Worm (Caenorhabditis elegans) whole organism, L1 larva: Measurements from ENCODE around the gene F41C3.1.
A peak's percentile ranks its signal among the peaks of the same experiment; 100 is the strongest.

ENCODE experiments used
- C16A3.4 ChIP-seq: fragments of 150-350 bp; optimal IDR thresholded peaks from 2 replicates; lab custom pipeline; 2014; ENCODE audit warnings: missing biosample characterization, missing genetic modification characterization
- Y116A8C.19 ChIP-seq: sonication (generic microtip); optimal IDR thresholded peaks from 2 replicates; lab custom pipeline; 2016; ENCODE audit warnings: missing compliant biosample characterization, missing genetic modification characterization, borderline replicate concordance
- aly-2 ChIP-seq: fragments of 150-350 bp; optimal IDR thresholded peaks from 2 replicates; lab custom pipeline; 2014; ENCODE audit warnings: missing biosample characterization, missing genetic modification characterization
- ama-1 ChIP-seq: fragments of 150-350 bp; optimal IDR thresholded peaks from 2 replicates; lab custom pipeline; 2014
- blmp-1 ChIP-seq: fragments of 150-350 bp; optimal IDR thresholded peaks from 2 replicates; lab custom pipeline; 2014; ENCODE audit warnings: missing biosample characterization, missing genetic modification characterization
- ceh-8 ChIP-seq: fragments of 200-800 bp; sonication (Bioruptor generic); optimal IDR thresholded peaks from 2 replicates; lab custom pipeline; 2018; ENCODE audit warnings: mild to moderate bottlenecking, missing genetic modification characterization, moderate library complexity, missing compliant biosample characterization
- ceh-82 ChIP-seq, 3 experiments: fragments of 150-350 bp in 1 of 3; sonication (generic microtip) in 2 of 3; optimal IDR thresholded peaks; 2 replicates each; lab custom pipeline; 2014 to 2017; ENCODE audit warnings: missing biosample characterization in 3 of 3, missing genetic modification characterization in 3 of 3
- ceh-88 ChIP-seq: fragments of 200-800 bp; sonication (Bioruptor generic); IDR thresholded peaks from 2 replicates; pipeline ENCODE4 v1.3.6; 2022; ENCODE audit warnings: missing genetic modification characterization, missing compliant biosample characterization
- dpl-1 ChIP-seq, 3 experiments: fragments of 150-350 bp in 2 of 3; sonication (generic microtip) in 1 of 3; optimal IDR thresholded peaks; 2 replicates each; lab custom pipeline; 2014 to 2017; ENCODE audit warnings: missing biosample characterization in 3 of 3, missing genetic modification characterization in 3 of 3, missing genetic modification reagents in 3 of 3
- efl-1 ChIP-seq, 4 experiments: fragments of 150-350 bp; optimal IDR thresholded peaks in 3 of 4; peaks in 1 of 4; 1 replicate in 1 of 4; 2 replicates in 3 of 4; lab custom pipeline; 2014; ENCODE audit warnings: missing biosample characterization in 2 of 4, missing genetic modification characterization in 2 of 4, missing genetic modification reagents in 2 of 4
- egl-13 ChIP-seq: sonication (generic microtip); optimal IDR thresholded peaks from 2 replicates; lab custom pipeline; 2016; ENCODE audit warnings: missing genotype, missing genetic modification reagents, missing genetic modification characterization, missing compliant biosample characterization
- egl-27 ChIP-seq, 2 experiments: fragments of 150-350 bp in 1 of 2; sonication (generic microtip); optimal IDR thresholded peaks; 3 replicates each; lab custom pipeline; 2017 to 2018; ENCODE audit warnings: missing biosample characterization in 2 of 2, missing genetic modification characterization in 2 of 2, missing genetic modification reagents in 2 of 2
- elt-2 ChIP-seq: sonication (generic microtip); optimal IDR thresholded peaks from 2 replicates; lab custom pipeline; 2016; ENCODE audit warnings: missing genetic modification characterization, mild to moderate bottlenecking, inconsistent platforms, missing compliant biosample characterization, missing genetic modification reagents
- ets-5 ChIP-seq: fragments of 200-800 bp; sonication (Bioruptor generic); IDR thresholded peaks from 2 replicates; pipeline ENCODE4 v1.3.6; 2022; ENCODE audit warnings: missing genetic modification characterization, missing compliant biosample characterization
- fkh-10 ChIP-seq: sonication (generic microtip); optimal IDR thresholded peaks from 2 replicates; lab custom pipeline; 2017; ENCODE audit warnings: missing biosample characterization, missing genetic modification reagents, missing genetic modification characterization
- fkh-4 ChIP-seq: sonication (generic microtip); optimal IDR thresholded peaks from 2 replicates; lab custom pipeline; 2016; ENCODE audit warnings: missing compliant biosample characterization, missing genetic modification characterization, borderline replicate concordance
- fos-1 ChIP-seq: fragments of 150-350 bp; optimal IDR thresholded peaks from 2 replicates; lab custom pipeline; 2014; ENCODE audit warnings: missing biosample characterization, missing genetic modification characterization
- grh-1 ChIP-seq: fragments of 200-800 bp; sonication (Bioruptor generic); IDR thresholded peaks from 2 replicates; pipeline ENCODE4 v1.3.6; 2022; ENCODE audit warnings: missing genetic modification reagents, missing genetic modification characterization, missing compliant biosample characterization
- hlh-4 ChIP-seq: sonication (generic microtip); optimal IDR thresholded peaks from 2 replicates; lab custom pipeline; 2016; ENCODE audit warnings: mild to moderate bottlenecking, missing genetic modification characterization, missing compliant biosample characterization
- jun-1 ChIP-seq: fragments of 150-350 bp; optimal IDR thresholded peaks from 2 replicates; lab custom pipeline; 2014; ENCODE audit warnings: missing biosample characterization, missing genetic modification reagents, missing genetic modification characterization
- lin-14 ChIP-seq: fragments of 200-800 bp; sonication (Bioruptor generic); optimal IDR thresholded peaks from 2 replicates; lab custom pipeline; 2018; ENCODE audit warnings: mild to moderate bottlenecking, missing genetic modification characterization, moderate library complexity, missing compliant biosample characterization
- lin-15B ChIP-seq: fragments of 150-350 bp; sonication (generic microtip); optimal IDR thresholded peaks from 3 replicates; lab custom pipeline; 2014; ENCODE audit warnings: missing biosample characterization, missing genetic modification characterization
- lin-35 ChIP-seq, 2 experiments: fragments of 150-350 bp; optimal IDR thresholded peaks; 2 replicates each; lab custom pipeline; 2014; ENCODE audit warnings: missing biosample characterization in 2 of 2, missing genetic modification characterization in 2 of 2, missing genetic modification reagents in 2 of 2
- lin-39 ChIP-seq: fragments of 150-350 bp; optimal IDR thresholded peaks from 2 replicates; lab custom pipeline; 2014; ENCODE audit warnings: missing biosample characterization, missing genetic modification reagents, missing genetic modification characterization
- lir-3 ChIP-seq: sonication (generic microtip); optimal IDR thresholded peaks from 2 replicates; lab custom pipeline; 2016; ENCODE audit warnings: mild to moderate bottlenecking, missing genetic modification characterization, moderate library complexity, missing compliant biosample characterization; ENCODE audit not compliant: poor library complexity
- mab-9 ChIP-seq: fragments of 200-800 bp; sonication (Bioruptor generic); IDR thresholded peaks from 2 replicates; pipeline ENCODE4 v1.3.6; 2022; ENCODE audit warnings: missing genetic modification reagents, missing genetic modification characterization, missing compliant biosample characterization
- mdl-1 ChIP-seq, 2 experiments: fragments of 150-350 bp; optimal IDR thresholded peaks; 2 replicates each; lab custom pipeline; 2014 to 2017; ENCODE audit warnings: missing biosample characterization in 2 of 2, missing genetic modification characterization in 2 of 2, inconsistent platforms in 1 of 2
- mep-1 ChIP-seq: fragments of 150-350 bp; optimal IDR thresholded peaks from 2 replicates; lab custom pipeline; 2014; ENCODE audit warnings: missing biosample characterization, missing genetic modification characterization
- nhr-11 ChIP-seq: fragments of 150-350 bp; optimal IDR thresholded peaks from 2 replicates; lab custom pipeline; 2014; ENCODE audit warnings: missing biosample characterization, missing genetic modification characterization
- nhr-20 ChIP-seq: sonication (generic microtip); optimal IDR thresholded peaks from 2 replicates; lab custom pipeline; 2016; ENCODE audit warnings: mild to moderate bottlenecking, missing genetic modification characterization, missing compliant biosample characterization
- nhr-76 ChIP-seq: sonication (generic microtip); optimal IDR thresholded peaks from 2 replicates; lab custom pipeline; 2017; ENCODE audit warnings: missing biosample characterization, missing genetic modification characterization
- pag-3 ChIP-seq: sonication (generic microtip); optimal IDR thresholded peaks from 2 replicates; lab custom pipeline; 2017; ENCODE audit warnings: missing genetic modification characterization, mild to moderate bottlenecking, missing compliant biosample characterization, antibody characterized with exemption, borderline replicate concordance; ENCODE audit not compliant: insufficient read depth
- pqm-1 ChIP-seq: sonication (generic microtip); optimal IDR thresholded peaks from 3 replicates; lab custom pipeline; 2017; ENCODE audit warnings: missing biosample characterization, missing genetic modification characterization
- rnt-1 ChIP-seq: sonication (generic microtip); optimal IDR thresholded peaks from 2 replicates; lab custom pipeline; 2016; ENCODE audit warnings: mild to moderate bottlenecking, missing genetic modification characterization, moderate library complexity, missing compliant biosample characterization
- snu-23 ChIP-seq: sonication (generic microtip); optimal IDR thresholded peaks from 2 replicates; lab custom pipeline; 2016; ENCODE audit warnings: missing genetic modification characterization, missing compliant biosample characterization
- sup-37 ChIP-seq: fragments of 200-800 bp; sonication (Bioruptor generic); optimal IDR thresholded peaks from 2 replicates; lab custom pipeline; 2018; ENCODE audit warnings: mild to moderate bottlenecking, missing genetic modification characterization, missing compliant biosample characterization
- swsn-7 ChIP-seq: sonication (generic microtip); optimal IDR thresholded peaks from 2 replicates; lab custom pipeline; 2016; ENCODE audit warnings: missing genetic modification characterization, missing compliant biosample characterization
- unc-130 ChIP-seq: fragments of 150-350 bp; optimal IDR thresholded peaks from 2 replicates; lab custom pipeline; 2017; ENCODE audit warnings: missing biosample characterization, missing genetic modification characterization, inconsistent platforms
- zag-1 ChIP-seq: fragments of 150-350 bp; optimal IDR thresholded peaks from 2 replicates; lab custom pipeline; 2014; ENCODE audit warnings: missing biosample characterization, missing genetic modification characterization
- zip-4 ChIP-seq: fragments of 200-800 bp; sonication (Bioruptor generic); optimal IDR thresholded peaks from 2 replicates; lab custom pipeline; 2018; ENCODE audit warnings: mild to moderate bottlenecking, missing genetic modification characterization, moderate library complexity, missing compliant biosample characterization
- ztf-4 ChIP-seq: fragments of 150-350 bp; optimal IDR thresholded peaks from 2 replicates; lab custom pipeline; 2014; ENCODE audit warnings: missing biosample characterization, missing genetic modification characterization

Gene F41C3.1

ce11 chrII:4715676-4716075, 36.4 kb upstream of the F41C3.1 start, which contains the start of gene F41C3.8:
TSS of gene F41C3.8 (plus strand) at chrII:4716046.
- no peak for TF ChIP-seq blmp-1 (tag; lab: Kevin White, UChicago)
- TF ChIP-seq lin-35 (GFP tag; optimal IDR thresholded peaks at IDR 0.05; lab: Kevin White, UChicago): peak in 1 of 2 experiments; percentile 21
- peak; percentile 33 for TF ChIP-seq elt-2 (tag; lab: Kevin White, UChicago)
- no peak for TF ChIP-seq jun-1 (tag; lab: Kevin White, UChicago)
- TF ChIP-seq, all 84 proteins: peak for 2

ce11 chrII:4726120-4726519, 26.0 kb upstream of the F41C3.1 start, which contains the start of gene F10G7.10:
TSS of gene F10G7.10 (minus strand) at chrII:4726264.
- TF ChIP-seq zag-1 (tag; lab: Kevin White, UChicago) (no peak), mdl-1 (tag; optimal IDR thresholded peaks at IDR 0.05; lab: Kevin White, UChicago) (peak in 1 of 2 experiments; percentile 19), lin-14 (GFP tag; lab: Kevin White, UChicago) (peak; percentile 56), swsn-7 (tag; lab: Kevin White, UChicago) (no peak), egl-27 (tag; optimal IDR thresholded peaks at IDR 0.05; lab: Kevin White, UChicago) (no peak), mep-1 (peak; percentile 15), lin-39 (tag; lab: Kevin White, UChicago) (no peak), dpl-1 (GFP tag; optimal IDR thresholded peaks at IDR 0.05; lab: Kevin White, UChicago) (peak in 1 of 3 experiments; percentile 4), sup-37 (GFP tag; lab: Kevin White, UChicago) (no peak), ceh-88 (GFP tag; lab: Robert Waterston, UW) (no peak), nhr-20 (tag; lab: Kevin White, UChicago) (no peak), ceh-82 (tag; optimal IDR thresholded peaks at IDR 0.05; lab: Kevin White, UChicago) (no peak)

ce11 chrII:4726750-4727384, 25.2 kb upstream of the F41C3.1 start:
- TF ChIP-seq ama-1 (peak; percentile 10), elt-2 (tag; lab: Kevin White, UChicago) (peak; percentile 35), nhr-76 (tag; lab: Kevin White, UChicago) (no peak)

- TF ChIP-seq hlh-4 (tag; lab: Kevin White, UChicago): no peak
- no peak for TF ChIP-seq C16A3.4
- no peak for TF ChIP-seq pqm-1 (tag; lab: Kevin White, UChicago)
- TF ChIP-seq fos-1: no peak
- no peak for TF ChIP-seq ama-1
- TF ChIP-seq lir-3 (tag; lab: Kevin White, UChicago): no peak
Observed at ce11 chrII:4727769-4728168, 24.3 kb upstream of the F41C3.1 start, which contains the start of gene ttr-41. TSS of gene ttr-41 (minus strand) at chrII:4727869.

ce11 chrII:4728687-4729086, 23.4 kb upstream of the F41C3.1 start:
- TF ChIP-seq pag-3: no peak
- no peak for TF ChIP-seq sup-37 (GFP tag; lab: Kevin White, UChicago)
- TF ChIP-seq fkh-4: no peak
- TF ChIP-seq lin-15B (tag; lab: Kevin White, UChicago): no peak
- TF ChIP-seq ceh-82 (tag; optimal IDR thresholded peaks at IDR 0.05; lab: Kevin White, UChicago): no peak
- TF ChIP-seq ceh-8 (GFP tag; lab: Kevin White, UChicago): no peak
- TF ChIP-seq zip-4 (GFP tag; lab: Kevin White, UChicago): no peak
- TF ChIP-seq efl-1 (optimal IDR thresholded peaks at IDR 0.05; lab: Kevin White, UChicago): peak in 1 of 2 experiments; percentile 7
- TF ChIP-seq efl-1 (GFP tag; optimal IDR thresholded peaks at IDR 0.05 in 1 of 2; lab: Kevin White, UChicago): peak in 1 of 2 experiments; percentile 85
- TF ChIP-seq zag-1 (tag; lab: Kevin White, UChicago): no peak
- peak; percentile 33 for TF ChIP-seq snu-23
- peak; percentile 82 for TF ChIP-seq lin-14 (GFP tag; lab: Kevin White, UChicago)
- TF ChIP-seq grh-1 (GFP tag; lab: Robert Waterston, UW): no peak
- peak; percentile 29 for TF ChIP-seq nhr-20 (tag; lab: Kevin White, UChicago)
- peak; percentile 44 for TF ChIP-seq rnt-1 (tag; lab: Kevin White, UChicago)
- TF ChIP-seq mab-9 (GFP tag; lab: Robert Waterston, UW): no peak
- TF ChIP-seq pqm-1 (tag; lab: Kevin White, UChicago): peak; percentile 35
- TF ChIP-seq ztf-4 (tag; lab: Kevin White, UChicago): no peak
- TF ChIP-seq egl-13 (tag; lab: Kevin White, UChicago): no peak
- TF ChIP-seq swsn-7 (tag; lab: Kevin White, UChicago): no peak
- TF ChIP-seq ets-5 (GFP tag; lab: Robert Waterston, UW): no peak
- TF ChIP-seq unc-130: no peak
- TF ChIP-seq aly-2 (tag; lab: Kevin White, UChicago): no peak
- no peak for TF ChIP-seq nhr-11 (tag; lab: Kevin White, UChicago)
- no peak for TF ChIP-seq Y116A8C.19 (tag; lab: Kevin White, UChicago)
- TF ChIP-seq fkh-10: no peak
